Fruit fly (Drosophila melanogaster): ENCODE results near the gene CG4896.

dm6 chr2L:1183799-1184198, 6.3 kb downstream of the CG4896 start, which contains the start of the genes CG5126 and Tgt:
- TF ChIP-seq h (GFP tag; optimal IDR thresholded peaks at IDR 0.05) (no peak), psq (GFP tag; optimal IDR thresholded peaks at IDR 0.05) (no peak), br (GFP tag; optimal IDR thresholded peaks at IDR 0.05) (no peak), brk (GFP tag; optimal IDR thresholded peaks at IDR 0.05) (no peak), usp (GFP tag; optimal IDR thresholded peaks at IDR 0.05) (no peak), Dfd (GFP tag; optimal IDR thresholded peaks at IDR 0.05) (no peak), ey (GFP tag; optimal IDR thresholded peaks at IDR 0.05) (no peak), Rel (GFP tag; optimal IDR thresholded peaks at IDR 0.05) (no peak), Rel (tag; optimal IDR thresholded peaks at IDR 0.05) (peak; percentile 81), lola (GFP tag; optimal IDR thresholded peaks at IDR 0.05) (no peak)
